Fruit fly (Drosophila melanogaster) whole organism, embryonic: Measurements from ENCODE around the gene CG4942.

ENCODE experiments used
- Abd-B ChIP-seq: fragments of 200-800 bp; sonication (Bioruptor generic); optimal IDR thresholded peaks from 2 replicates; lab custom pipeline; 2018; ENCODE audit warnings: missing biosample characterization, mild to moderate bottlenecking, missing genetic modification characterization, moderate library complexity
- Awh ChIP-seq: fragments of 200-800 bp; sonication (Bioruptor generic); IDR thresholded peaks from 2 replicates; pipeline ENCODE4, ENCODE4 v1.3.6; 2022; ENCODE audit warnings: missing biosample characterization, missing genetic modification characterization
- CG10209 ChIP-seq: fragments of 200-800 bp; sonication (Bioruptor generic); optimal IDR thresholded peaks from 3 replicates; lab custom pipeline; 2017; ENCODE audit warnings: missing biosample characterization, mild to moderate bottlenecking, missing genetic modification characterization, missing genetic modification reagents
- CG1024 ChIP-seq: fragments of 200-800 bp; sonication (Bioruptor generic); IDR thresholded peaks from 2 replicates; pipeline ENCODE4 v1.3.6; 2022; ENCODE audit warnings: missing biosample characterization, missing genetic modification characterization
- CG10321 ChIP-seq: fragments of 200-800 bp; sonication (Bioruptor generic); IDR thresholded peaks from 2 replicates; pipeline ENCODE4 v1.3.6; 2022; ENCODE audit warnings: missing biosample characterization, missing genetic modification characterization
- CG10654 ChIP-seq: fragments of 200-800 bp; sonication (Bioruptor generic); optimal IDR thresholded peaks from 2 replicates; lab custom pipeline; 2016; ENCODE audit warnings: missing biosample characterization, missing genetic modification characterization
- CG12236 ChIP-seq: fragments of 200-800 bp; sonication (Bioruptor generic); optimal IDR thresholded peaks from 2 replicates; lab custom pipeline; 2016; ENCODE audit warnings: missing biosample characterization, missing genetic modification characterization
- CG13894 ChIP-seq: fragments of 200-800 bp; sonication (Bioruptor generic); optimal IDR thresholded peaks from 3 replicates; lab custom pipeline; 2018; ENCODE audit warnings: missing biosample characterization, mild to moderate bottlenecking, missing genetic modification characterization, moderate library complexity
- CG1647 ChIP-seq: fragments of 200-800 bp; sonication (Bioruptor generic); optimal IDR thresholded peaks from 3 replicates; lab custom pipeline; 2016; ENCODE audit warnings: missing biosample characterization, missing genetic modification characterization
- CG17186 ChIP-seq: fragments of 200-800 bp; sonication (Bioruptor generic); optimal IDR thresholded peaks from 3 replicates; lab custom pipeline; 2017; ENCODE audit warnings: missing biosample characterization, missing genetic modification reagents, missing genetic modification characterization
- CG18262 ChIP-seq: fragments of 200-800 bp; optimal IDR thresholded peaks from 3 replicates; lab custom pipeline; 2019; ENCODE audit warnings: missing biosample characterization, mild to moderate bottlenecking, missing genetic modification characterization, moderate library complexity
- CG18619 ChIP-seq: fragments of 200-800 bp; sonication (Bioruptor generic); optimal IDR thresholded peaks from 3 replicates; lab custom pipeline; 2017; ENCODE audit warnings: missing biosample characterization, mild to moderate bottlenecking, missing genetic modification characterization
- CG33213 ChIP-seq: fragments of 200-800 bp; sonication (Bioruptor generic); optimal IDR thresholded peaks from 3 replicates; lab custom pipeline; 2016; ENCODE audit warnings: missing biosample characterization, missing genetic modification characterization
- CG6813 ChIP-seq: fragments of 200-800 bp; sonication (Bioruptor generic); optimal IDR thresholded peaks from 2 replicates; lab custom pipeline; 2017; ENCODE audit warnings: missing biosample characterization, missing genetic modification characterization, mild to moderate bottlenecking, moderate library complexity, missing genetic modification reagents
- CG7987 ChIP-seq: fragments of 200-800 bp; sonication (Bioruptor generic); optimal IDR thresholded peaks from 2 replicates; lab custom pipeline; 2018; ENCODE audit warnings: missing biosample characterization, mild to moderate bottlenecking, missing genetic modification characterization, moderate library complexity
- CG8924 ChIP-seq: fragments of 200-800 bp; optimal IDR thresholded peaks from 3 replicates; lab custom pipeline; 2019; ENCODE audit warnings: missing biosample characterization, mild to moderate bottlenecking, missing genetic modification characterization, moderate library complexity
- CG9817 ChIP-seq: fragments of 200-800 bp; sonication (Bioruptor generic); optimal IDR thresholded peaks from 2 replicates; lab custom pipeline; 2018; ENCODE audit warnings: missing biosample characterization, mild to moderate bottlenecking, missing genetic modification characterization, moderate library complexity
- Dip3 ChIP-seq: fragments of 200-800 bp; sonication (Bioruptor generic); optimal IDR thresholded peaks from 3 replicates; lab custom pipeline; 2016; ENCODE audit warnings: missing biosample characterization, missing genetic modification characterization
- E2f2 ChIP-seq: fragments of 200-800 bp; sonication (Bioruptor generic); IDR thresholded peaks from 2 replicates; pipeline ENCODE4 v1.3.6; 2022; ENCODE audit warnings: missing biosample characterization, missing genetic modification characterization
- GATAe ChIP-seq: fragments of 200-800 bp; sonication (Bioruptor generic); conservative IDR thresholded peaks from 2 replicates; pipeline ENCODE4 v1.3.6; 2022; ENCODE audit warnings: missing biosample characterization, missing genetic modification characterization
- H15 ChIP-seq: fragments of 200-800 bp; sonication (Bioruptor generic); IDR thresholded peaks from 3 replicates; pipeline ENCODE4 v1.3.6; 2022; ENCODE audit warnings: missing biosample characterization, missing genetic modification characterization
- HLHmδ ChIP-seq: fragments of 200-800 bp; sonication (Bioruptor generic); optimal IDR thresholded peaks from 2 replicates; lab custom pipeline; 2018; ENCODE audit warnings: missing biosample characterization, mild to moderate bottlenecking, missing genetic modification characterization, moderate library complexity
- Hmx ChIP-seq: fragments of 200-800 bp; sonication (Bioruptor generic); optimal IDR thresholded peaks from 2 replicates; lab custom pipeline; 2016; ENCODE audit warnings: missing biosample characterization, missing genetic modification characterization
- Hr3 ChIP-seq: fragments of 200-800 bp; sonication (Bioruptor generic); optimal IDR thresholded peaks from 3 replicates; lab custom pipeline; 2016; ENCODE audit warnings: missing biosample characterization, missing genetic modification characterization
- Jarid2 ChIP-seq: fragments of 200-800 bp; sonication (Bioruptor generic); optimal IDR thresholded peaks from 3 replicates; lab custom pipeline; 2017; ENCODE audit warnings: mild to moderate bottlenecking, missing biosample characterization, missing genetic modification reagents, missing genetic modification characterization
- Kr ChIP-seq: fragments of 200-800 bp; sonication (Bioruptor generic); optimal IDR thresholded peaks from 2 replicates; lab custom pipeline; 2017; ENCODE audit warnings: missing biosample characterization, mild to moderate bottlenecking, missing genetic modification characterization
- Mad ChIP-seq: fragments of 200-800 bp; sonication (Bioruptor generic); optimal IDR thresholded peaks from 2 replicates; lab custom pipeline; 2016; ENCODE audit warnings: missing biosample characterization, missing genetic modification characterization
- Meics ChIP-seq: fragments of 200-800 bp; sonication (Bioruptor generic); optimal IDR thresholded peaks from 2 replicates; lab custom pipeline; 2017; ENCODE audit warnings: missing biosample characterization, mild to moderate bottlenecking, missing genetic modification characterization
- NfI ChIP-seq: fragments of 200-800 bp; sonication (Bioruptor generic); optimal IDR thresholded peaks from 3 replicates; lab custom pipeline; 2018; ENCODE audit warnings: missing biosample characterization, mild to moderate bottlenecking, missing genetic modification characterization, moderate library complexity
- Sin3A ChIP-seq: fragments of >200 bp; optimal IDR thresholded peaks from 2 replicates; lab custom pipeline; 2018
- Trl ChIP-seq, 3 experiments: fragments of >200 bp in 2 of 3; fragments of 200-800 bp in 1 of 3; sonication (Bioruptor generic) in 1 of 3; optimal IDR thresholded peaks; 2 replicates in 1 of 3; 3 replicates in 2 of 3; lab custom pipeline; 2016 to 2017; ENCODE audit warnings: missing biosample characterization in 1 of 3, missing genetic modification characterization in 1 of 3
- abd-A ChIP-seq: fragments of 200-800 bp; sonication (Bioruptor generic); optimal IDR thresholded peaks from 3 replicates; lab custom pipeline; 2019; ENCODE audit warnings: missing biosample characterization, mild to moderate bottlenecking, missing genetic modification characterization, moderate library complexity
- br ChIP-seq: fragments of >200 bp; optimal IDR thresholded peaks from 2 replicates; lab custom pipeline; 2017
- chinmo ChIP-seq: fragments of 200-800 bp; sonication (Bioruptor generic); IDR thresholded peaks from 4 replicates; pipeline ENCODE4 v1.3.6; 2022; ENCODE audit warnings: missing biosample characterization, missing genetic modification characterization; ENCODE audit not compliant: partially characterized antibody
- exex ChIP-seq: fragments of 200-800 bp; sonication (Bioruptor generic); optimal IDR thresholded peaks from 4 replicates; lab custom pipeline; 2018; ENCODE audit warnings: missing biosample characterization, mild to moderate bottlenecking, missing genetic modification characterization, moderate library complexity
- gem ChIP-seq: fragments of 200-800 bp; sonication (Bioruptor generic); optimal IDR thresholded peaks from 2 replicates; lab custom pipeline; 2019; ENCODE audit warnings: missing biosample characterization, mild to moderate bottlenecking, missing genetic modification characterization, moderate library complexity
- gt ChIP-seq: fragments of 200-800 bp; sonication (Bioruptor generic); IDR thresholded peaks from 2 replicates; pipeline ENCODE4 v1.3.6; 2022; ENCODE audit warnings: missing biosample characterization, missing genetic modification characterization
- hb ChIP-seq: fragments of 200-800 bp; sonication (Bioruptor generic); IDR thresholded peaks from 3 replicates; pipeline ENCODE4 v1.3.6; 2022; ENCODE audit warnings: missing biosample characterization, missing genetic modification characterization; ENCODE audit not compliant: partially characterized antibody
- knrl ChIP-seq: fragments of 200-800 bp; sonication (Bioruptor generic); IDR thresholded peaks from 3 replicates; pipeline ENCODE4 v1.3.6; 2022; ENCODE audit warnings: missing biosample characterization, missing genetic modification characterization; ENCODE audit not compliant: partially characterized antibody
- nerfin-1 ChIP-seq: fragments of 200-800 bp; sonication (Bioruptor generic); optimal IDR thresholded peaks from 3 replicates; lab custom pipeline; 2019; ENCODE audit warnings: missing biosample characterization, mild to moderate bottlenecking, missing genetic modification characterization, moderate library complexity
- odd ChIP-seq: fragments of 200-800 bp; sonication (Bioruptor generic); optimal IDR thresholded peaks from 2 replicates; lab custom pipeline; 2017; ENCODE audit warnings: missing biosample characterization, mild to moderate bottlenecking, missing genetic modification characterization
- pros ChIP-seq: fragments of 200-800 bp; sonication (Bioruptor generic); optimal IDR thresholded peaks from 3 replicates; lab custom pipeline; 2019; ENCODE audit warnings: missing biosample characterization, mild to moderate bottlenecking, missing genetic modification characterization, moderate library complexity
- pzg ChIP-seq: fragments of 200-800 bp; sonication (Bioruptor generic); optimal IDR thresholded peaks from 3 replicates; lab custom pipeline; 2018; ENCODE audit warnings: missing biosample characterization, mild to moderate bottlenecking, missing genetic modification characterization, moderate library complexity
- sc ChIP-seq, 3 experiments: fragments of >200 bp in 2 of 3; fragments of 200-800 bp in 1 of 3; sonication (Bioruptor generic) in 1 of 3; optimal IDR thresholded peaks; 2 replicates in 2 of 3; 3 replicates in 1 of 3; lab custom pipeline; 2017; ENCODE audit warnings: mild to moderate bottlenecking in 1 of 3, missing biosample characterization in 1 of 3, missing genetic modification characterization in 1 of 3, missing genetic modification reagents in 1 of 3
- sd ChIP-seq: fragments of 200-800 bp; sonication (Bioruptor generic); optimal IDR thresholded peaks from 3 replicates; lab custom pipeline; 2018; ENCODE audit warnings: missing biosample characterization, mild to moderate bottlenecking, missing genetic modification characterization, moderate library complexity
- sens ChIP-seq: fragments of 200-800 bp; sonication (Bioruptor generic); peaks from one replicate; lab custom pipeline; 2016; ENCODE audit warnings: missing biosample characterization, missing genetic modification characterization
- tin ChIP-seq: fragments of 200-800 bp; sonication (Bioruptor generic); optimal IDR thresholded peaks from 3 replicates; lab custom pipeline; 2016; ENCODE audit warnings: missing biosample characterization, missing genetic modification characterization
- ttk ChIP-seq: fragments of 200-800 bp; sonication (Bioruptor generic); IDR thresholded peaks from 2 replicates; pipeline ENCODE4 v2.1.2; 2022; ENCODE audit warnings: missing biosample characterization, missing genetic modification characterization
- wek ChIP-seq: fragments of 200-800 bp; sonication (Bioruptor generic); optimal IDR thresholded peaks from 3 replicates; lab custom pipeline; 2018; ENCODE audit warnings: missing biosample characterization, mild to moderate bottlenecking, missing genetic modification characterization, moderate library complexity

Gene CG4942

DNA sequence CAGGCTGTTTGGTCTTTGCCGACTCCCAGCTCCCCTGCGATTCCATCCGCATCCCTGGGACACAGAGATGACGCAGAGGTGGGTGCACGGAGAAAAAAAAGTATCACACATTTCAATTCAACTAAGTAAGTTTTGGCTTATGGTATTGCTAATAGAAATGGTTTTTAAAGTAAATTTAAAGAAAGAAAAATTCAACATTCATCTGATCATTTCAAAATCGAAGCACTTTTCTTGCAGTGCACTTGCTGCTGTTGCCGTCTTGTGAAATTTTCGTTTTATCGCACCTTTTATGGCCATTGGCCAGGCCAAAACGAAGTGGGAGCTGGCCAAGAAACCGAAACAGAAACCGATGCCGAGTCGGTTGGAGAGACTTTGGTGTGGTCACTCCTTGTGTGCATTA lies 27.6 kb upstream of the CG4942 start (continued):
- TF ChIP-seq sd (tag; lab: Kevin White, UChicago) (no peak), Trl (optimal IDR thresholded peaks at IDR 0.05; lab: Kevin White, UChicago) (no peak), Trl (GFP tag; optimal IDR thresholded peaks at IDR 0.05; lab: Kevin White, UChicago) (peak; percentile 54), Sin3A (lab: Kevin White, UChicago) (no peak), wek (GFP tag; lab: Kevin White, UChicago) (no peak), E2f2 (GFP tag; lab: Robert Waterston, UW) (peak; percentile 48), CG9817 (tag; lab: Kevin White, UChicago) (no peak), Mad (GFP tag; lab: Kevin White, UChicago) (peak; percentile 14), CG10321 (no peak; the same call in 1 of the 2 replicates), Kr (GFP tag; lab: Kevin White, UChicago) (no peak), CG33213 (GFP tag; lab: Kevin White, UChicago) (peak; percentile 39), CG1647 (peak; percentile 44), CG18262 (tag; lab: Kevin White, UChicago) (peak; percentile 78), CG12236 (peak; percentile 34), CG1024 (GFP tag; lab: Robert Waterston, UW) (peak; percentile 58), CG8924 (tag; lab: Kevin White, UChicago) (peak; percentile 39), CG6813 (GFP tag; lab: Kevin White, UChicago) (peak; percentile 44), sc (optimal IDR thresholded peaks at IDR 0.05; lab: Kevin White, UChicago) (no peak), sc (GFP tag; optimal IDR thresholded peaks at IDR 0.05; lab: Kevin White, UChicago) (peak; percentile 8), Dip3 (GFP tag; lab: Kevin White, UChicago) (peak; percentile 17), pros (GFP tag; lab: Kevin White, UChicago) (no peak), Hr3 (GFP tag; lab: Kevin White, UChicago) (peak; percentile 17), hb (GFP tag; lab: Robert Waterston, UW) (no peak), br (lab: Kevin White, UChicago) (no peak), gt (GFP tag; lab: Robert Waterston, UW) (peak; percentile 64; the same call in 1 of the 2 replicates), GATAe (GFP tag; lab: Robert Waterston, UW) (no peak), CG7987 (GFP tag; lab: Kevin White, UChicago) (no peak)

DNA sequence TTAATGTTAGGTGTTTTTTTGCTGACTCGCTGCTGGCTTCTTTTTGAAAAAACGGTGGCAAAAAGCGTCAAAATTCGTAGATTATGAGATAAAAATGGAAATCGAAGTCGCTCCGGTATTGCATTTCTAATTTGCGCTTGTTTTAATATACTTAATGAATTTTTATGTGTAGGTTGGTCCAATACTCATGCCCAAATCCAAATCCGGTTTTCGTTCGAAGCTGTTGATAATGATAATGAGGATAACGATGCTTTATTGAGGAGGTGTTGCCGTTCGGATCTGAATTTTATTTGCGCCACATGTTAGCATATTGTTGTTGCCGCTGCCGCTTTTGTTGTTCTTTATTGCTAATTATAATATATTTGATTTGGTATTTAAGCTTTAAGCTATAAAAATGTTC lies 26.6 kb upstream of the CG4942 start:
- TF ChIP-seq Jarid2 = no peak
- peak; percentile 91 for TF ChIP-seq abd-A (tag; lab: Kevin White, UChicago)
- peak; percentile 20 for TF ChIP-seq CG13894 (tag; lab: Kevin White, UChicago)
- peak; percentile 82; the same call in 2 of the 4 replicates for TF ChIP-seq chinmo
- TF ChIP-seq sens (GFP tag; lab: Kevin White, UChicago) = peak; percentile 1
- TF ChIP-seq odd (GFP tag; lab: Kevin White, UChicago) = no peak
- no peak for TF ChIP-seq CG10654 (GFP tag; lab: Kevin White, UChicago)
- TF ChIP-seq H15 (GFP tag; lab: Robert Waterston, UW) = no peak
- TF ChIP-seq sd (tag; lab: Kevin White, UChicago) = peak; percentile 32
- peak; percentile 34; the same call in 1 of the 2 replicates for TF ChIP-seq Awh (GFP tag; lab: Robert Waterston, UW)

- TF ChIP-seq CG18619 (GFP tag; lab: Kevin White, UChicago) (no peak), tin (GFP tag; lab: Kevin White, UChicago) (no peak), exex (no peak), Abd-B (peak; percentile 74), HLHmδ (GFP tag; lab: Kevin White, UChicago) (no peak), ttk (GFP tag; lab: Robert Waterston, UW) (no peak), CG10209 (GFP tag; lab: Kevin White, UChicago) (no peak), pzg (GFP tag; lab: Kevin White, UChicago) (peak; percentile 36), gem (peak; percentile 17), NfI (GFP tag; lab: Kevin White, UChicago) (no peak), nerfin-1 (no peak), knrl (GFP tag; lab: Robert Waterston, UW) (peak; percentile 58; the same call in 2 of the 3 replicates), Hmx (GFP tag; lab: Kevin White, UChicago) (no peak), Meics (GFP tag; lab: Kevin White, UChicago) (no peak), CG17186 (GFP tag; lab: Kevin White, UChicago) (no peak)
These were observed 25.8 kb upstream of the CG4942 start, which contains the start of gene Argk2 for dm6 chr3L:9047062-9047461. TSS of gene Argk2 (plus strand) at chr3L:9047439.
